1 fruit fly cellular context compared by ENCODE assay signal in genomic region chr3R:7108589-7109312, dm6.
TF ChIP-seq lines count a peak whose summit lies in the region.

No protein-coding gene starts in this region.

TF ChIP-seq in whole organism, embryonic, 481 proteins besides CTCF, POLR2A, EP300 and RAD21 (continued from another document and continues in another):
- TF ChIP-seq Opbp (GFP tag; IDR thresholded peaks at IDR 0.05; lab: Robert Waterston, UW; ENCODE audit: partially characterized antibody) (no peak), slbo (GFP tag; IDR thresholded peaks at IDR 0.05; lab: Robert Waterston, UW) (no peak), CG7271 (tag; optimal IDR thresholded peaks at IDR 0.05; lab: Kevin White, UChicago) (peak; percentile 94), CG5245 (GFP tag; optimal IDR thresholded peaks at IDR 0.05; lab: Kevin White, UChicago) (peak; percentile 93), Adf1 (GFP tag; IDR thresholded peaks at IDR 0.05; lab: Robert Waterston, UW) (no peak), CG11504 (tag; optimal IDR thresholded peaks at IDR 0.05; lab: Kevin White, UChicago) (peak; percentile 96), btn (GFP tag; optimal IDR thresholded peaks at IDR 0.05; lab: Kevin White, UChicago) (peak; percentile 91), slou (GFP tag; optimal IDR thresholded peaks at IDR 0.05; lab: Kevin White, UChicago) (peak; percentile 69), ken (GFP tag; IDR thresholded peaks at IDR 0.05; lab: Robert Waterston, UW) (no peak), Xrp1 (GFP tag; IDR thresholded peaks at IDR 0.05; lab: Robert Waterston, UW) (no peak), CG16863 (GFP tag; optimal IDR thresholded peaks at IDR 0.05; lab: Kevin White, UChicago) (peak; percentile 91), CG1832 (GFP tag; optimal IDR thresholded peaks at IDR 0.05; lab: Kevin White, UChicago) (no peak), Sox100B (GFP tag; optimal IDR thresholded peaks at IDR 0.05; lab: Kevin White, UChicago) (peak; percentile 97), CG4424 (GFP tag; optimal IDR thresholded peaks at IDR 0.05; lab: Kevin White, UChicago) (peak; percentile 97), CG6254 (GFP tag; optimal IDR thresholded peaks at IDR 0.05; lab: Kevin White, UChicago) (peak; percentile 93), CG17568 (GFP tag; optimal IDR thresholded peaks at IDR 0.05; lab: Kevin White, UChicago) (peak; percentile 87), CG15011 (GFP tag; optimal IDR thresholded peaks at IDR 0.05; lab: Kevin White, UChicago) (peak; percentile 87), H15 (GFP tag; IDR thresholded peaks at IDR 0.05; lab: Robert Waterston, UW) (no peak), Jarid2 (GFP tag; optimal IDR thresholded peaks at IDR 0.05; lab: Kevin White, UChicago) (peak; percentile 70), unpg (GFP tag; optimal IDR thresholded peaks at IDR 0.05; lab: Kevin White, UChicago) (peak; percentile 96), CG2116 (GFP tag; optimal IDR thresholded peaks at IDR 0.05; lab: Kevin White, UChicago) (peak; percentile 74), ftz-f1 (GFP tag; optimal IDR thresholded peaks at IDR 0.05; lab: Kevin White, UChicago) (no peak), sens (GFP tag; lab: Kevin White, UChicago) (peak; percentile 100), CG4820 (GFP tag; optimal IDR thresholded peaks at IDR 0.05; lab: Kevin White, UChicago) (peak; percentile 97), Bteb2 (GFP tag; optimal IDR thresholded peaks at IDR 0.05; lab: Kevin White, UChicago) (peak; percentile 84), rib (GFP tag; IDR thresholded peaks at IDR 0.05; lab: Robert Waterston, UW) (no peak), ATbp (GFP tag; optimal IDR thresholded peaks at IDR 0.05; lab: Kevin White, UChicago) (peak; percentile 96), dmrt11E (tag; optimal IDR thresholded peaks at IDR 0.05; lab: Kevin White, UChicago) (peak; percentile 99), CG6654 (GFP tag; optimal IDR thresholded peaks at IDR 0.05; lab: Kevin White, UChicago) (peak; percentile 74), CG7357 (GFP tag; IDR thresholded peaks at IDR 0.05; lab: Robert Waterston, UW) (peak; percentile 86), Pdp1 (GFP tag; optimal IDR thresholded peaks at IDR 0.05; lab: Kevin White, UChicago) (peak; percentile 86 to 91), sob (GFP tag; IDR thresholded peaks at IDR 0.05; lab: Robert Waterston, UW) (no peak), CG12769 (tag; optimal IDR thresholded peaks at IDR 0.05; lab: Kevin White, UChicago) (peak; percentile 78), tna (GFP tag; IDR thresholded peaks at IDR 0.05; lab: Robert Waterston, UW; ENCODE audit: partially characterized antibody) (no peak), Usf (GFP tag; optimal IDR thresholded peaks at IDR 0.05; lab: Kevin White, UChicago) (peak; percentile 77), CG9437 (GFP tag; optimal IDR thresholded peaks at IDR 0.05; lab: Kevin White, UChicago) (peak; percentile 92), CG8924 (tag; optimal IDR thresholded peaks at IDR 0.05; lab: Kevin White, UChicago) (peak; percentile 98), mld (GFP tag; IDR thresholded peaks at IDR 0.05; lab: Robert Waterston, UW; ENCODE audit: partially characterized antibody) (no peak), TFAM (GFP tag; optimal IDR thresholded peaks at IDR 0.05; lab: Kevin White, UChicago) (peak; percentile 89), pho (GFP tag; optimal IDR thresholded peaks at IDR 0.05; lab: Kevin White, UChicago) (peak; percentile 68), D19B (GFP tag; optimal IDR thresholded peaks at IDR 0.05; lab: Kevin White, UChicago) (peak; percentile 31), CG30020 (tag; optimal IDR thresholded peaks at IDR 0.05; lab: Kevin White, UChicago) (peak; percentile 87), CG4328 (GFP tag; optimal IDR thresholded peaks at IDR 0.05; lab: Kevin White, UChicago) (peak; percentile 88), tio (GFP tag; optimal IDR thresholded peaks at IDR 0.05; lab: Kevin White, UChicago) (peak; percentile 92), CG10979 (tag; optimal IDR thresholded peaks at IDR 0.05; lab: Kevin White, UChicago) (peak; percentile 99), Xbp1 (GFP tag; optimal IDR thresholded peaks at IDR 0.05; lab: Kevin White, UChicago) (peak; percentile 95), ttk (GFP tag; IDR thresholded peaks at IDR 0.05; lab: Robert Waterston, UW) (no peak), Ada2b (GFP tag; IDR thresholded peaks at IDR 0.05; lab: Robert Waterston, UW) (no peak), CG30403 (GFP tag; optimal IDR thresholded peaks at IDR 0.05; lab: Kevin White, UChicago) (peak; percentile 95), Ravus (GFP tag; IDR thresholded peaks at IDR 0.05; lab: Robert Waterston, UW) (no peak), kay (GFP tag; optimal IDR thresholded peaks at IDR 0.05; lab: Kevin White, UChicago) (peak; percentile 91), CG15269 (tag; optimal IDR thresholded peaks at IDR 0.05; lab: Kevin White, UChicago) (peak; percentile 91), CG2202 (tag; optimal IDR thresholded peaks at IDR 0.05; lab: Kevin White, UChicago) (peak; percentile 97), Stat92E (GFP tag; optimal IDR thresholded peaks at IDR 0.05; lab: Kevin White, UChicago) (peak in 1 of 3 experiments; percentile 96), unc-4 (GFP tag; IDR thresholded peaks at IDR 0.05; lab: Robert Waterston, UW; ENCODE audit: partially characterized antibody) (no peak), CG13775 (GFP tag; optimal IDR thresholded peaks at IDR 0.05; lab: Kevin White, UChicago) (peak; percentile 94), CG17802 (tag; optimal IDR thresholded peaks at IDR 0.05; lab: Kevin White, UChicago) (peak; percentile 83), Hand (GFP tag; optimal IDR thresholded peaks at IDR 0.05; lab: Kevin White, UChicago) (peak; percentile 46), CG11247 (GFP tag; IDR thresholded peaks at IDR 0.05; lab: Robert Waterston, UW) (no peak), CG9215 (GFP tag; IDR thresholded peaks at IDR 0.05; lab: Robert Waterston, UW) (no peak), zfh1 (GFP tag; IDR thresholded peaks at IDR 0.05; lab: Robert Waterston, UW) (no peak), danr (GFP tag; IDR thresholded peaks at IDR 0.05; lab: Robert Waterston, UW) (no peak), ems (GFP tag; optimal IDR thresholded peaks at IDR 0.05; lab: Kevin White, UChicago) (peak; percentile 87), NC2β (GFP tag; optimal IDR thresholded peaks at IDR 0.05; lab: Kevin White, UChicago) (peak; percentile 95), chif (GFP tag; optimal IDR thresholded peaks at IDR 0.05; lab: Kevin White, UChicago) (peak; percentile 92 to 97), NC2α (GFP tag; optimal IDR thresholded peaks at IDR 0.05; lab: Kevin White, UChicago) (peak; percentile 88), MTF-1 (GFP tag; optimal IDR thresholded peaks at IDR 0.05; lab: Kevin White, UChicago; ENCODE audit: borderline replicate concordance) (peak; percentile 91), cwo (GFP tag; optimal IDR thresholded peaks at IDR 0.05; lab: Kevin White, UChicago) (peak; percentile 69), CG6272 (GFP tag; IDR thresholded peaks at IDR 0.05; lab: Robert Waterston, UW) (peak; percentile 86), Hmr (GFP tag; optimal IDR thresholded peaks at IDR 0.05; lab: Kevin White, UChicago) (peak; percentile 40), pzg (GFP tag; optimal IDR thresholded peaks at IDR 0.05; lab: Kevin White, UChicago) (no peak), bbx (GFP tag; IDR thresholded peaks at IDR 0.05; lab: Robert Waterston, UW; ENCODE audit: partially characterized antibody) (no peak), sisA (GFP tag; IDR thresholded peaks at IDR 0.05; lab: Robert Waterston, UW) (no peak), CG11085 (GFP tag; IDR thresholded peaks at IDR 0.05; lab: Robert Waterston, UW) (no peak), dpn (GFP tag; optimal IDR thresholded peaks at IDR 0.05; lab: Kevin White, UChicago) (peak; percentile 88 to 94), CG11695 (GFP tag; IDR thresholded peaks at IDR 0.05; lab: Robert Waterston, UW) (no peak), CG43689 (GFP tag; IDR thresholded peaks at IDR 0.05; lab: Robert Waterston, UW) (no peak), croc (GFP tag; conservative IDR thresholded peaks at IDR 0.05; lab: Robert Waterston, UW) (peak; percentile 97), CG6813 (GFP tag; optimal IDR thresholded peaks at IDR 0.05; lab: Kevin White, UChicago) (peak; percentile 92), otp (GFP tag; IDR thresholded peaks at IDR 0.05; lab: Robert Waterston, UW) (no peak), scrt (GFP tag; optimal IDR thresholded peaks at IDR 0.05; lab: Kevin White, UChicago) (peak; percentile 78), CG3407 (GFP tag; optimal IDR thresholded peaks at IDR 0.05; lab: Kevin White, UChicago) (peak; percentile 94), CoRest (tag; optimal IDR thresholded peaks at IDR 0.05; lab: Kevin White, UChicago) (peak; percentile 97), ranshi (GFP tag; IDR thresholded peaks at IDR 0.05; lab: Robert Waterston, UW) (no peak), CG18262 (tag; optimal IDR thresholded peaks at IDR 0.05; lab: Kevin White, UChicago) (peak; percentile 99), Mrtf (GFP tag; IDR thresholded peaks at IDR 0.05; lab: Robert Waterston, UW) (no peak), mam (GFP tag; optimal IDR thresholded peaks at IDR 0.05; lab: Kevin White, UChicago) (peak; percentile 63), cato (GFP tag; optimal IDR thresholded peaks at IDR 0.05; lab: Kevin White, UChicago; ENCODE audit: borderline replicate concordance) (peak; percentile 95), aop (GFP tag; IDR thresholded peaks at IDR 0.05; lab: Robert Waterston, UW) (no peak), fu2 (GFP tag; optimal IDR thresholded peaks at IDR 0.05; lab: Kevin White, UChicago) (peak; percentile 68), CG17186 (GFP tag; optimal IDR thresholded peaks at IDR 0.05; lab: Kevin White, UChicago) (peak; percentile 89), CG13424 (tag; optimal IDR thresholded peaks at IDR 0.05; lab: Kevin White, UChicago) (peak; percentile 97), CG12299 (tag; optimal IDR thresholded peaks at IDR 0.05; lab: Kevin White, UChicago) (peak; percentile 84), CG9817 (tag; optimal IDR thresholded peaks at IDR 0.05; lab: Kevin White, UChicago) (peak; percentile 68), jigr1 (GFP tag; IDR thresholded peaks at IDR 0.05; lab: Robert Waterston, UW) (no peak), Hsf (GFP tag; optimal IDR thresholded peaks at IDR 0.05; lab: Kevin White, UChicago) (peak; percentile 94), CG4282 (GFP tag; optimal IDR thresholded peaks at IDR 0.05; lab: Kevin White, UChicago) (peak; percentile 61), klu (GFP tag; IDR thresholded peaks at IDR 0.05; lab: Robert Waterston, UW) (no peak), Hr51 (GFP tag; optimal IDR thresholded peaks at IDR 0.05; lab: Kevin White, UChicago) (peak; percentile 69 to 96), Lhr (GFP tag; optimal IDR thresholded peaks at IDR 0.05; lab: Kevin White, UChicago) (peak; percentile 94), CG14710 (tag; optimal IDR thresholded peaks at IDR 0.05; lab: Kevin White, UChicago) (peak; percentile 98), CG6791 (GFP tag; IDR thresholded peaks at IDR 0.05; lab: Robert Waterston, UW; ENCODE audit: partially characterized antibody) (no peak), Bdp1 (GFP tag; optimal IDR thresholded peaks at IDR 0.05; lab: Kevin White, UChicago) (peak; percentile 70), Doc2 (GFP tag; IDR thresholded peaks at IDR 0.05; lab: Robert Waterston, UW) (no peak), BEAF-32 (GFP tag; optimal IDR thresholded peaks at IDR 0.05; lab: Kevin White, UChicago) (no peak), dan (GFP tag; IDR thresholded peaks at IDR 0.05; lab: Robert Waterston, UW) (no peak), CG14860 (GFP tag; IDR thresholded peaks at IDR 0.05; lab: Robert Waterston, UW; ENCODE audit: partially characterized antibody) (no peak), Spps (tag; optimal IDR thresholded peaks at IDR 0.05; lab: Kevin White, UChicago) (peak; percentile 97), Rx (GFP tag; IDR thresholded peaks at IDR 0.05; lab: Robert Waterston, UW) (no peak), Ets65A (GFP tag; lab: Kevin White, UChicago) (peak; percentile 97), Side (GFP tag; optimal IDR thresholded peaks at IDR 0.05; lab: Kevin White, UChicago) (peak; percentile 84), salm (tag; optimal IDR thresholded peaks at IDR 0.05; lab: Kevin White, UChicago) (peak; percentile 90), CG1024 (GFP tag; IDR thresholded peaks at IDR 0.05; lab: Robert Waterston, UW) (no peak), CG12219 (GFP tag; optimal IDR thresholded peaks at IDR 0.05; lab: Kevin White, UChicago) (peak; percentile 90), CG4360 (GFP tag; IDR thresholded peaks at IDR 0.05; lab: Robert Waterston, UW) (no peak), cas (GFP tag; IDR thresholded peaks at IDR 0.05; lab: Robert Waterston, UW) (no peak), Awh (GFP tag; IDR thresholded peaks at IDR 0.05; lab: Robert Waterston, UW) (no peak), crol (GFP tag; IDR thresholded peaks at IDR 0.05; lab: Robert Waterston, UW) (no peak), nerfin-2 (GFP tag; IDR thresholded peaks at IDR 0.05; lab: Robert Waterston, UW; ENCODE audit: partially characterized antibody) (no peak), sima (GFP tag; optimal IDR thresholded peaks at IDR 0.05; lab: Kevin White, UChicago) (peak; percentile 67), tap (tag; optimal IDR thresholded peaks at IDR 0.05; lab: Kevin White, UChicago) (peak; percentile 98), HLHmδ (GFP tag; optimal IDR thresholded peaks at IDR 0.05; lab: Kevin White, UChicago) (no peak), nom (GFP tag; optimal IDR thresholded peaks at IDR 0.05; lab: Kevin White, UChicago) (peak; percentile 62), CG33557 (GFP tag; optimal IDR thresholded peaks at IDR 0.05; lab: Kevin White, UChicago) (peak; percentile 99), NK7.1 (GFP tag; optimal IDR thresholded peaks at IDR 0.05; lab: Kevin White, UChicago) (peak; percentile 88), Hmx (GFP tag; optimal IDR thresholded peaks at IDR 0.05; lab: Kevin White, UChicago) (peak; percentile 77), Optix (GFP tag; IDR thresholded peaks at IDR 0.05; lab: Robert Waterston, UW) (no peak), dmrt99B (tag; optimal IDR thresholded peaks at IDR 0.05; lab: Kevin White, UChicago) (peak; percentile 98), CkIIα-i1 (GFP tag; IDR thresholded peaks at IDR 0.05; lab: Robert Waterston, UW) (no peak), abd-A (tag; optimal IDR thresholded peaks at IDR 0.05; lab: Kevin White, UChicago) (no peak), CG2120 (GFP tag; optimal IDR thresholded peaks at IDR 0.05; lab: Kevin White, UChicago) (peak; percentile 48), z (GFP tag; IDR thresholded peaks at IDR 0.05; lab: Robert Waterston, UW) (no peak), insv (GFP tag; optimal IDR thresholded peaks at IDR 0.05; lab: Kevin White, UChicago) (no peak), CG3726 (GFP tag; IDR thresholded peaks at IDR 0.05; lab: Robert Waterston, UW) (no peak), esg (GFP tag; conservative IDR thresholded peaks at IDR 0.05; lab: Robert Waterston, UW) (no peak)
